Fruit fly (Drosophila melanogaster) whole organism, embryonic: ENCODE data around the gene CG11999.

Experiments
- Abd-B ChIP-seq: fragments of 200-800 bp; sonication (Bioruptor generic); optimal IDR thresholded peaks from 2 replicates; lab custom pipeline; 2018; ENCODE audit warnings: missing biosample characterization, mild to moderate bottlenecking, missing genetic modification characterization, moderate library complexity
- Atf3 ChIP-seq: fragments of 200-800 bp; sonication (Bioruptor generic); optimal IDR thresholded peaks from 3 replicates; lab custom pipeline; 2016; ENCODE audit warnings: missing biosample characterization, missing genetic modification characterization
- Atf6 ChIP-seq: fragments of 200-800 bp; sonication (Bioruptor generic); IDR thresholded peaks from 2 replicates; pipeline ENCODE4 v1.3.6; 2022; ENCODE audit warnings: missing biosample characterization, missing genetic modification characterization
- Bgb ChIP-seq: fragments of 200-800 bp; sonication (Bioruptor generic); IDR thresholded peaks from 2 replicates; pipeline ENCODE4 v1.3.6; 2022; ENCODE audit warnings: missing biosample characterization, missing genetic modification characterization; ENCODE audit not compliant: partially characterized antibody
- CG10543 ChIP-seq: fragments of 200-800 bp; sonication (Bioruptor generic); optimal IDR thresholded peaks from 3 replicates; lab custom pipeline; 2017; ENCODE audit warnings: missing biosample characterization, mild to moderate bottlenecking, missing genetic modification characterization, moderate library complexity
- CG10565 ChIP-seq: fragments of 200-800 bp; sonication (Bioruptor generic); optimal IDR thresholded peaks from 3 replicates; lab custom pipeline; 2016; ENCODE audit warnings: missing biosample characterization, mild to moderate bottlenecking, missing genetic modification characterization
- CG11696 ChIP-seq: fragments of 200-800 bp; sonication (Bioruptor generic); IDR thresholded peaks from 2 replicates; pipeline ENCODE4 v1.3.6; 2022; ENCODE audit warnings: missing biosample characterization, missing genetic modification characterization
- CG12299 ChIP-seq: fragments of 200-800 bp; sonication (Bioruptor generic); optimal IDR thresholded peaks from 2 replicates; lab custom pipeline; 2018; ENCODE audit warnings: missing biosample characterization, mild to moderate bottlenecking, missing genetic modification characterization
- CG12942 ChIP-seq: fragments of 200-800 bp; sonication (Bioruptor generic); optimal IDR thresholded peaks from 3 replicates; lab custom pipeline; 2016; ENCODE audit warnings: missing biosample characterization, missing genetic modification characterization
- CG14860 ChIP-seq: fragments of 200-800 bp; sonication (Bioruptor generic); IDR thresholded peaks from 3 replicates; pipeline ENCODE4 v1.3.6; 2022; ENCODE audit warnings: missing biosample characterization, missing genetic modification characterization; ENCODE audit not compliant: partially characterized antibody
- CG1602 ChIP-seq: fragments of 200-800 bp; sonication (Bioruptor generic); optimal IDR thresholded peaks from 3 replicates; lab custom pipeline; 2016; ENCODE audit warnings: missing biosample characterization, missing genetic modification characterization
- CG16779 ChIP-seq: fragments of 200-800 bp; sonication (Bioruptor generic); IDR thresholded peaks from 2 replicates; pipeline ENCODE4 v1.3.6; 2022; ENCODE audit warnings: missing biosample characterization, missing genetic modification characterization
- CG16813 ChIP-seq: fragments of 200-800 bp; sonication (Bioruptor generic); IDR thresholded peaks from 3 replicates; pipeline ENCODE4 v1.3.6; 2022; ENCODE audit warnings: missing biosample characterization, missing genetic modification characterization; ENCODE audit not compliant: partially characterized antibody
- CG17568 ChIP-seq: fragments of 200-800 bp; sonication (Bioruptor generic); optimal IDR thresholded peaks from 2 replicates; lab custom pipeline; 2018; ENCODE audit warnings: missing biosample characterization, mild to moderate bottlenecking, missing genetic modification characterization, moderate library complexity
- CG1792 ChIP-seq: fragments of 200-800 bp; sonication (Bioruptor generic); optimal IDR thresholded peaks from 2 replicates; lab custom pipeline; 2016; ENCODE audit warnings: missing biosample characterization, missing genetic modification characterization
- CG2712 ChIP-seq: fragments of 200-800 bp; optimal IDR thresholded peaks from 3 replicates; lab custom pipeline; 2019; ENCODE audit warnings: missing biosample characterization, mild to moderate bottlenecking, missing genetic modification characterization, moderate library complexity
- CG6272 ChIP-seq: fragments of 200-800 bp; sonication (Bioruptor generic); IDR thresholded peaks from 2 replicates; pipeline ENCODE4 v1.3.6; 2022; ENCODE audit warnings: missing biosample characterization, missing genetic modification characterization
- CG6765 ChIP-seq: fragments of 200-800 bp; sonication (Bioruptor generic); optimal IDR thresholded peaks from 3 replicates; lab custom pipeline; 2017; ENCODE audit warnings: missing biosample characterization, mild to moderate bottlenecking, missing genetic modification characterization
- CG7556 ChIP-seq: fragments of 200-800 bp; sonication (Bioruptor generic); optimal IDR thresholded peaks from 2 replicates; lab custom pipeline; 2017; ENCODE audit warnings: missing biosample characterization, mild to moderate bottlenecking, missing genetic modification characterization
- CG7786 ChIP-seq: fragments of 200-800 bp; sonication (Bioruptor generic); optimal IDR thresholded peaks from 2 replicates; lab custom pipeline; 2016; ENCODE audit warnings: missing biosample characterization, missing genetic modification characterization
- CG7963 ChIP-seq: fragments of 200-800 bp; sonication (Bioruptor generic); IDR thresholded peaks from 3 replicates; pipeline ENCODE4 v1.3.6; 2022; ENCODE audit warnings: missing biosample characterization, missing genetic modification characterization; ENCODE audit not compliant: partially characterized antibody
- CG8944 ChIP-seq: fragments of 200-800 bp; sonication (Bioruptor generic); optimal IDR thresholded peaks from 3 replicates; lab custom pipeline; 2016; ENCODE audit warnings: missing biosample characterization, missing genetic modification characterization
- CG9727 ChIP-seq: fragments of 200-800 bp; sonication (Bioruptor generic); optimal IDR thresholded peaks from 3 replicates; lab custom pipeline; 2017; ENCODE audit warnings: missing biosample characterization, mild to moderate bottlenecking, missing genetic modification characterization
- CG9932 ChIP-seq: fragments of 200-800 bp; sonication (Bioruptor generic); IDR thresholded peaks from 2 replicates; pipeline ENCODE4 v1.3.6; 2022; ENCODE audit warnings: missing biosample characterization, missing genetic modification characterization
- Dll ChIP-seq: fragments of 200-800 bp; sonication (Bioruptor generic); IDR thresholded peaks from 4 replicates; pipeline ENCODE4 v1.3.6; 2022; ENCODE audit warnings: missing biosample characterization, missing genetic modification characterization; ENCODE audit not compliant: partially characterized antibody
- E2f2 ChIP-seq: fragments of 200-800 bp; sonication (Bioruptor generic); IDR thresholded peaks from 2 replicates; pipeline ENCODE4 v1.3.6; 2022; ENCODE audit warnings: missing biosample characterization, missing genetic modification characterization
- H15 ChIP-seq: fragments of 200-800 bp; sonication (Bioruptor generic); IDR thresholded peaks from 3 replicates; pipeline ENCODE4 v1.3.6; 2022; ENCODE audit warnings: missing biosample characterization, missing genetic modification characterization
- HLH54F ChIP-seq: fragments of 200-800 bp; sonication (Bioruptor generic); optimal IDR thresholded peaks from 3 replicates; lab custom pipeline; 2016; ENCODE audit warnings: missing biosample characterization, missing genetic modification characterization
- Hmx ChIP-seq: fragments of 200-800 bp; sonication (Bioruptor generic); optimal IDR thresholded peaks from 2 replicates; lab custom pipeline; 2016; ENCODE audit warnings: missing biosample characterization, missing genetic modification characterization
- Hsf ChIP-seq: fragments of 200-800 bp; sonication (Bioruptor generic); optimal IDR thresholded peaks from 3 replicates; lab custom pipeline; 2016; ENCODE audit warnings: missing biosample characterization, missing genetic modification characterization
- Jarid2 ChIP-seq: fragments of 200-800 bp; sonication (Bioruptor generic); optimal IDR thresholded peaks from 3 replicates; lab custom pipeline; 2017; ENCODE audit warnings: mild to moderate bottlenecking, missing biosample characterization, missing genetic modification reagents, missing genetic modification characterization
- MESR4 ChIP-seq: fragments of 200-800 bp; sonication (Bioruptor generic); optimal IDR thresholded peaks from 2 replicates; lab custom pipeline; 2018; ENCODE audit warnings: missing biosample characterization, mild to moderate bottlenecking, missing genetic modification characterization, moderate library complexity
- Mes4 ChIP-seq: fragments of 200-800 bp; sonication (Bioruptor generic); optimal IDR thresholded peaks from 2 replicates; lab custom pipeline; 2016; ENCODE audit warnings: missing biosample characterization, missing genetic modification characterization
- Neu2 ChIP-seq: fragments of 200-800 bp; sonication (Bioruptor generic); optimal IDR thresholded peaks from 3 replicates; lab custom pipeline; 2016; ENCODE audit warnings: missing biosample characterization, missing genetic modification characterization, borderline replicate concordance
- Nf-YB ChIP-seq: fragments of 200-800 bp; sonication (Bioruptor generic); optimal IDR thresholded peaks from 3 replicates; lab custom pipeline; 2019; ENCODE audit warnings: missing biosample characterization, mild to moderate bottlenecking, missing genetic modification characterization, moderate library complexity
- Ravus ChIP-seq: fragments of 200-800 bp; sonication (Bioruptor generic); IDR thresholded peaks from 2 replicates; pipeline ENCODE4 v1.3.6; 2022; ENCODE audit warnings: missing biosample characterization, missing genetic modification characterization
- Sin3A ChIP-seq: fragments of >200 bp; optimal IDR thresholded peaks from 2 replicates; lab custom pipeline; 2018
- Stat92E ChIP-seq, 3 experiments: fragments of >200 bp in 2 of 3; fragments of 200-800 bp in 1 of 3; sonication (Bioruptor generic) in 1 of 3; optimal IDR thresholded peaks; 2 replicates each; lab custom pipeline; 2017 to 2019; ENCODE audit warnings: missing biosample characterization in 3 of 3, missing genetic modification characterization in 3 of 3, mild to moderate bottlenecking in 1 of 3, moderate library complexity in 1 of 3
- al ChIP-seq: fragments of 200-800 bp; sonication (Bioruptor generic); IDR thresholded peaks from 2 replicates; pipeline ENCODE4 v1.3.6; 2022; ENCODE audit warnings: missing biosample characterization, missing genetic modification characterization
- disco-r ChIP-seq: fragments of 200-800 bp; sonication (Bioruptor generic); optimal IDR thresholded peaks from 2 replicates; lab custom pipeline; 2016; ENCODE audit warnings: missing biosample characterization, missing genetic modification characterization
- dm ChIP-seq: fragments of 200-800 bp; sonication (Bioruptor generic); optimal IDR thresholded peaks from 3 replicates; lab custom pipeline; 2016; ENCODE audit warnings: missing biosample characterization, missing genetic modification characterization
- emc ChIP-seq: fragments of 200-800 bp; sonication (Bioruptor generic); optimal IDR thresholded peaks from 2 replicates; lab custom pipeline; 2016; ENCODE audit warnings: missing biosample characterization, missing genetic modification characterization
- exex ChIP-seq: fragments of 200-800 bp; sonication (Bioruptor generic); optimal IDR thresholded peaks from 4 replicates; lab custom pipeline; 2018; ENCODE audit warnings: missing biosample characterization, mild to moderate bottlenecking, missing genetic modification characterization, moderate library complexity
- fu2 ChIP-seq: fragments of 200-800 bp; sonication (Bioruptor generic); optimal IDR thresholded peaks from 2 replicates; lab custom pipeline; 2016; ENCODE audit warnings: missing biosample characterization, missing genetic modification characterization
- kay ChIP-seq: fragments of 200-800 bp; sonication (Bioruptor generic); optimal IDR thresholded peaks from 2 replicates; lab custom pipeline; 2016; ENCODE audit warnings: missing biosample characterization, missing genetic modification characterization
- lilli ChIP-seq: fragments of 200-800 bp; sonication (Bioruptor generic); optimal IDR thresholded peaks from 3 replicates; lab custom pipeline; 2016; ENCODE audit warnings: missing biosample characterization, missing genetic modification characterization
- otp ChIP-seq: fragments of 200-800 bp; sonication (Bioruptor generic); IDR thresholded peaks from 3 replicates; pipeline ENCODE4, ENCODE4 v1.3.6; 2022; ENCODE audit warnings: missing biosample characterization, missing genetic modification characterization
- psq ChIP-seq: fragments of 200-800 bp; sonication (Bioruptor generic); optimal IDR thresholded peaks from 2 replicates; lab custom pipeline; 2017; ENCODE audit warnings: missing biosample characterization, missing genetic modification characterization
- row ChIP-seq: fragments of 200-800 bp; sonication (Bioruptor generic); IDR thresholded peaks from 3 replicates; pipeline ENCODE4 v1.3.6; 2022; ENCODE audit warnings: missing biosample characterization, missing genetic modification characterization
- sens ChIP-seq: fragments of 200-800 bp; sonication (Bioruptor generic); peaks from one replicate; lab custom pipeline; 2016; ENCODE audit warnings: missing biosample characterization, missing genetic modification characterization
- unc-4 ChIP-seq: fragments of 200-800 bp; sonication (Bioruptor generic); IDR thresholded peaks from 2 replicates; pipeline ENCODE4 v1.3.6; 2022; ENCODE audit warnings: missing biosample characterization, missing genetic modification characterization; ENCODE audit not compliant: partially characterized antibody
- wek ChIP-seq: fragments of 200-800 bp; sonication (Bioruptor generic); optimal IDR thresholded peaks from 3 replicates; lab custom pipeline; 2018; ENCODE audit warnings: missing biosample characterization, mild to moderate bottlenecking, missing genetic modification characterization, moderate library complexity

The CG11999 gene

dm6 chr3R:5374720-5375119 lies 20.2 kb upstream of the CG11999 start, which contains the start of the genes hd and CG14667 (continued):
- TF ChIP-seq al, result no peak
- TF ChIP-seq Sin3A (lab: Kevin White, UChicago), result peak; percentile 33
- TF ChIP-seq CG10543 (GFP tag; lab: Kevin White, UChicago), result no peak
- TF ChIP-seq Mes4, result no peak
- TF ChIP-seq dm (GFP tag; lab: Kevin White, UChicago), result no peak
- TF ChIP-seq CG7786 (GFP tag; lab: Kevin White, UChicago), result no peak
- peak; percentile 70 for TF ChIP-seq E2f2
- no peak for TF ChIP-seq CG6272
- no peak for TF ChIP-seq Ravus (GFP tag; lab: Robert Waterston, UW)
- TF ChIP-seq CG9727 (GFP tag; lab: Kevin White, UChicago), result peak; percentile 18
- peak; percentile 5 for TF ChIP-seq lilli (GFP tag; lab: Kevin White, UChicago)
- TF ChIP-seq CG16779, result no peak
- TF ChIP-seq row (GFP tag; lab: Robert Waterston, UW), result 0 out of 3 replicates have a peak, but pooled peaks have one; percentile 42
- no peak for TF ChIP-seq CG7556
- peak in 1 of 3 experiments; percentile 11 for TF ChIP-seq Stat92E (GFP tag; optimal IDR thresholded peaks at IDR 0.05; lab: Kevin White, UChicago)
- no peak for TF ChIP-seq disco-r (GFP tag; lab: Kevin White, UChicago)
- no peak for TF ChIP-seq CG9932 (GFP tag; lab: Robert Waterston, UW)
- no peak for TF ChIP-seq Hsf (GFP tag; lab: Kevin White, UChicago)
- no peak for TF ChIP-seq MESR4
- no peak for TF ChIP-seq CG1792
- TF ChIP-seq otp (GFP tag; lab: Robert Waterston, UW), result no peak
- TF ChIP-seq CG6765 (GFP tag; lab: Kevin White, UChicago), result no peak
- no peak for TF ChIP-seq CG17568
- TF ChIP-seq Jarid2 (GFP tag; lab: Kevin White, UChicago), result no peak
- peak; percentile 64 for TF ChIP-seq CG16813 (GFP tag; lab: Robert Waterston, UW)
- TF ChIP-seq CG7963 (GFP tag; lab: Robert Waterston, UW), result peak; percentile 49; the same call in 2 of the 3 replicates
- peak; percentile 62; the same call in 1 of the 2 replicates for TF ChIP-seq unc-4 (GFP tag; lab: Robert Waterston, UW)
- no peak for TF ChIP-seq wek (GFP tag; lab: Kevin White, UChicago)
- peak; percentile 84 for TF ChIP-seq sens
- no peak for TF ChIP-seq emc
- no peak for TF ChIP-seq Atf3 (GFP tag; lab: Kevin White, UChicago)
- TF ChIP-seq Neu2, result no peak
- peak; percentile 32; the same call in 1 of the 2 replicates for TF ChIP-seq Bgb
- TF ChIP-seq CG8944, result no peak
- TF ChIP-seq CG1602, result no peak
- TF ChIP-seq H15 (GFP tag; lab: Robert Waterston, UW), result no peak
- no peak for TF ChIP-seq CG2712
- no peak for TF ChIP-seq Hmx (GFP tag; lab: Kevin White, UChicago)
- TF ChIP-seq exex (tag; lab: Kevin White, UChicago), result peak; percentile 30
- no peak for TF ChIP-seq fu2 (GFP tag; lab: Kevin White, UChicago)
- TF ChIP-seq Abd-B (GFP tag; lab: Kevin White, UChicago), result peak; percentile 35
- TF ChIP-seq psq (GFP tag; lab: Kevin White, UChicago), result no peak
- TF ChIP-seq CG11696, result no peak
- TF ChIP-seq Dll (GFP tag; lab: Robert Waterston, UW), result peak; percentile 71
- TF ChIP-seq CG12942, result no peak
- TF ChIP-seq CG12299 (tag; lab: Kevin White, UChicago), result no peak
- TF ChIP-seq HLH54F, result no peak
- TF ChIP-seq Atf6, result no peak
- no peak for TF ChIP-seq CG14860 (GFP tag; lab: Robert Waterston, UW)
- TF ChIP-seq CG10565 (GFP tag; lab: Kevin White, UChicago), result no peak
- no peak for TF ChIP-seq Nf-YB
- TF ChIP-seq kay, result no peak
